Worm (Caenorhabditis elegans) whole organism, L4 larva: ENCODE results near the gene nmat-1.

Experiments
- F49E8.2 ChIP-seq: sonication (generic microtip); optimal IDR thresholded peaks from 2 replicates; lab custom pipeline; 2016; ENCODE audit warnings: missing compliant biosample characterization, mild to moderate bottlenecking, missing genetic modification characterization, borderline replicate concordance
- T20F7.1 ChIP-seq: fragments of 200-800 bp; sonication (Bioruptor generic); optimal IDR thresholded peaks from 2 replicates; lab custom pipeline; 2018; ENCODE audit warnings: mild to moderate bottlenecking, missing genetic modification characterization, missing compliant biosample characterization
- T26A8.4 ChIP-seq: fragments of 200-800 bp; sonication (Bioruptor generic); IDR thresholded peaks from 2 replicates; pipeline ENCODE4 v1.3.6; 2022; ENCODE audit warnings: missing genetic modification characterization, missing compliant biosample characterization
- Y105C5A.15 ChIP-seq: fragments of 200-800 bp; sonication (Bioruptor generic); IDR thresholded peaks from 2 replicates; pipeline ENCODE4 v1.3.6; 2022; ENCODE audit warnings: missing genetic modification characterization, missing compliant biosample characterization
- Y75B8A.6 ChIP-seq: fragments of 200-800 bp; sonication (Bioruptor generic); IDR thresholded peaks from 2 replicates; pipeline ENCODE4 v1.3.6; 2022; ENCODE audit warnings: missing genetic modification reagents, missing genetic modification characterization, missing compliant biosample characterization
- ZK546.5 ChIP-seq, 2 experiments: sonication (generic microtip); optimal IDR thresholded peaks; 2 replicates each; lab custom pipeline; 2017; ENCODE audit warnings: missing biosample characterization in 2 of 2, missing genetic modification characterization in 2 of 2
- aha-1 ChIP-seq: fragments of 150-350 bp; peaks from one replicate; lab custom pipeline; 2014; ENCODE audit warnings: missing biosample characterization, missing genetic modification characterization
- ama-1 ChIP-seq: fragments of 150-350 bp; optimal IDR thresholded peaks from 2 replicates; lab custom pipeline; 2014; ENCODE audit warnings: inconsistent platforms, mixed read lengths
- ceh-28 ChIP-seq: fragments of 150-350 bp; optimal IDR thresholded peaks from 2 replicates; lab custom pipeline; 2014; ENCODE audit warnings: missing biosample characterization, missing genetic modification reagents, missing genetic modification characterization
- ceh-32 ChIP-seq: sonication (generic microtip); optimal IDR thresholded peaks from 2 replicates; lab custom pipeline; 2016; ENCODE audit warnings: mild to moderate bottlenecking, missing genetic modification characterization, missing compliant biosample characterization; ENCODE audit not compliant: poor library complexity
- ceh-62 ChIP-seq: sonication (generic microtip); optimal IDR thresholded peaks from 2 replicates; lab custom pipeline; 2017; ENCODE audit warnings: missing biosample characterization, missing genetic modification characterization
- ces-1 ChIP-seq: fragments of 150-350 bp; sonication (generic microtip); optimal IDR thresholded peaks from 4 replicates; lab custom pipeline; 2014; ENCODE audit warnings: missing biosample characterization, missing genetic modification reagents, missing genetic modification characterization
- daf-19 ChIP-seq: fragments of 200-800 bp; sonication (Bioruptor generic); conservative IDR thresholded peaks from 2 replicates; pipeline ENCODE4 v1.3.6; 2022; ENCODE audit warnings: missing genetic modification characterization, missing compliant biosample characterization
- daf-8 ChIP-seq: fragments of 200-800 bp; sonication (Bioruptor generic); IDR thresholded peaks from 2 replicates; pipeline ENCODE4 v1.3.6; 2022; ENCODE audit warnings: missing genetic modification characterization, missing compliant biosample characterization
- dmd-6 ChIP-seq: fragments of 200-800 bp; sonication (Bioruptor generic); IDR thresholded peaks from 2 replicates; pipeline ENCODE4 v1.3.6; 2022; ENCODE audit warnings: missing genetic modification reagents, missing genetic modification characterization, missing compliant biosample characterization
- dmd-9 ChIP-seq: fragments of 200-800 bp; sonication (Bioruptor generic); IDR thresholded peaks from 2 replicates; pipeline ENCODE4 v1.3.6; 2022; ENCODE audit warnings: missing genetic modification reagents, missing genetic modification characterization, missing compliant biosample characterization
- dve-1 ChIP-seq: sonication (generic microtip); optimal IDR thresholded peaks from 2 replicates; lab custom pipeline; 2017; ENCODE audit warnings: antibody characterized with exemption, mild to moderate bottlenecking, missing genetic modification characterization, missing compliant biosample characterization; ENCODE audit not compliant: insufficient read depth
- egl-43 ChIP-seq: fragments of 200-800 bp; sonication (Bioruptor generic); IDR thresholded peaks from 2 replicates; pipeline ENCODE4 v1.3.6; 2022; ENCODE audit warnings: missing genetic modification reagents, missing genetic modification characterization, missing compliant biosample characterization
- fos-1 ChIP-seq: fragments of 150-350 bp; optimal IDR thresholded peaks from 2 replicates; lab custom pipeline; 2014; ENCODE audit warnings: missing biosample characterization, missing genetic modification characterization
- hif-1 ChIP-seq, 2 experiments: sonication (generic microtip); optimal IDR thresholded peaks; 2 replicates each; lab custom pipeline; 2016 to 2017; ENCODE audit warnings: missing compliant biosample characterization in 2 of 2, missing genetic modification characterization in 2 of 2, missing genetic modification reagents in 2 of 2, missing genotype in 2 of 2, mild to moderate bottlenecking in 1 of 2
- hlh-11 ChIP-seq: fragments of 200-800 bp; sonication (Bioruptor generic); optimal IDR thresholded peaks from 2 replicates; lab custom pipeline; 2018; ENCODE audit warnings: mild to moderate bottlenecking, missing genetic modification characterization, missing compliant biosample characterization
- hlh-30 ChIP-seq: sonication (generic microtip); optimal IDR thresholded peaks from 2 replicates; lab custom pipeline; 2017; ENCODE audit warnings: antibody characterized with exemption, mild to moderate bottlenecking, missing genetic modification characterization, missing compliant biosample characterization; ENCODE audit not compliant: insufficient read depth
- lin-1 ChIP-seq: fragments of 200-800 bp; sonication (Bioruptor generic); IDR thresholded peaks from 2 replicates; pipeline ENCODE4 v1.3.6; 2022; ENCODE audit warnings: missing genetic modification reagents, missing genetic modification characterization, missing compliant biosample characterization
- lin-13 ChIP-seq: fragments of 150-350 bp; optimal IDR thresholded peaks from 2 replicates; lab custom pipeline; 2014; ENCODE audit warnings: missing biosample characterization, missing genetic modification reagents, missing genetic modification characterization
- lin-15B ChIP-seq: fragments of 150-350 bp; sonication (generic microtip); optimal IDR thresholded peaks from 3 replicates; lab custom pipeline; 2014; ENCODE audit warnings: missing biosample characterization, missing genetic modification characterization
- lin-38 ChIP-seq: fragments of 200-800 bp; sonication (Bioruptor generic); IDR thresholded peaks from 2 replicates; pipeline ENCODE4 v1.3.6; 2022; ENCODE audit warnings: missing genetic modification reagents, missing genetic modification characterization, missing compliant biosample characterization
- lsy-2 ChIP-seq, 2 experiments: fragments of 150-350 bp in 1 of 2; sonication (generic microtip) in 1 of 2; optimal IDR thresholded peaks; 2 replicates each; lab custom pipeline; 2014 to 2017; ENCODE audit warnings: missing biosample characterization in 2 of 2, missing genetic modification characterization in 2 of 2
- mdl-1 ChIP-seq, 2 experiments: fragments of 150-350 bp in 1 of 2; sonication (generic microtip) in 1 of 2; optimal IDR thresholded peaks; 2 replicates each; lab custom pipeline; 2014 to 2017; ENCODE audit warnings: missing biosample characterization in 2 of 2, missing genetic modification characterization in 2 of 2
- mxl-3 ChIP-seq: fragments of 200-800 bp; sonication (Bioruptor generic); optimal IDR thresholded peaks from 2 replicates; lab custom pipeline; 2018; ENCODE audit warnings: mild to moderate bottlenecking, missing genetic modification characterization, missing compliant biosample characterization
- nhr-10 ChIP-seq: fragments of 150-350 bp; optimal IDR thresholded peaks from 2 replicates; lab custom pipeline; 2014; ENCODE audit warnings: missing biosample characterization, missing genetic modification characterization
- nhr-102 ChIP-seq: sonication (generic microtip); optimal IDR thresholded peaks from 2 replicates; lab custom pipeline; 2016; ENCODE audit warnings: mild to moderate bottlenecking, missing genetic modification characterization, moderate library complexity, missing compliant biosample characterization
- nhr-11 ChIP-seq: fragments of 150-350 bp; optimal IDR thresholded peaks from 2 replicates; lab custom pipeline; 2014; ENCODE audit warnings: missing biosample characterization, missing genetic modification characterization
- nhr-111 ChIP-seq: fragments of 200-800 bp; sonication (Bioruptor generic); optimal IDR thresholded peaks from 2 replicates; lab custom pipeline; 2018; ENCODE audit warnings: mild to moderate bottlenecking, missing genetic modification characterization, missing compliant biosample characterization
- nhr-237 ChIP-seq: sonication (generic microtip); optimal IDR thresholded peaks from 2 replicates; lab custom pipeline; 2017; ENCODE audit warnings: missing biosample characterization, missing genetic modification characterization
- nhr-25 ChIP-seq: sonication (generic microtip); optimal IDR thresholded peaks from 2 replicates; lab custom pipeline; 2017; ENCODE audit warnings: missing genetic modification characterization, mild to moderate bottlenecking, missing compliant biosample characterization, antibody characterized with exemption, moderate library complexity, borderline replicate concordance; ENCODE audit not compliant: insufficient read depth
- nhr-28 ChIP-seq: fragments of 150-350 bp; optimal IDR thresholded peaks from 2 replicates; lab custom pipeline; 2014; ENCODE audit warnings: missing biosample characterization, missing genetic modification characterization
- nhr-41 ChIP-seq: fragments of 200-800 bp; sonication (Bioruptor generic); IDR thresholded peaks from 2 replicates; pipeline ENCODE4 v1.3.6; 2022; ENCODE audit warnings: missing genetic modification reagents, missing genetic modification characterization, missing compliant biosample characterization
- nhr-48 ChIP-seq: sonication (generic microtip); optimal IDR thresholded peaks from 2 replicates; lab custom pipeline; 2016; ENCODE audit warnings: mild to moderate bottlenecking, missing genetic modification characterization, missing compliant biosample characterization
- nhr-77 ChIP-seq: fragments of 150-350 bp; optimal IDR thresholded peaks from 2 replicates; lab custom pipeline; 2014; ENCODE audit warnings: missing biosample characterization, missing genetic modification characterization
- php-3 ChIP-seq: fragments of 200-800 bp; sonication (Bioruptor generic); IDR thresholded peaks from 2 replicates; pipeline ENCODE4 v1.3.6; 2022; ENCODE audit warnings: missing genetic modification reagents, missing genetic modification characterization, missing compliant biosample characterization
- pqm-1 ChIP-seq: sonication (generic microtip); optimal IDR thresholded peaks from 2 replicates; lab custom pipeline; 2017; ENCODE audit warnings: missing biosample characterization, missing genetic modification characterization
- rbr-2 ChIP-seq: sonication (generic microtip); optimal IDR thresholded peaks from 2 replicates; lab custom pipeline; 2016; ENCODE audit warnings: missing genotype, missing genetic modification characterization, missing compliant biosample characterization
- sdz-12 ChIP-seq: fragments of 200-800 bp; sonication (Bioruptor generic); optimal IDR thresholded peaks from 2 replicates; lab custom pipeline; 2018; ENCODE audit warnings: mild to moderate bottlenecking, missing genetic modification characterization, missing compliant biosample characterization
- skn-1 ChIP-seq: fragments of 150-350 bp; optimal IDR thresholded peaks from 2 replicates; lab custom pipeline; 2014; ENCODE audit warnings: missing biosample characterization, missing genetic modification characterization
- snpc-1.2 ChIP-seq: fragments of 200-800 bp; sonication (Bioruptor generic); IDR thresholded peaks from 2 replicates; pipeline ENCODE4 v1.3.6; 2022; ENCODE audit warnings: missing genetic modification reagents, missing genetic modification characterization, missing compliant biosample characterization
- spr-1 ChIP-seq: sonication (generic microtip); optimal IDR thresholded peaks from 2 replicates; lab custom pipeline; 2016; ENCODE audit warnings: mild to moderate bottlenecking, missing genetic modification characterization, missing compliant biosample characterization
- unc-62 ChIP-seq, 3 experiments: fragments of 150-350 bp in 1 of 3; sonication (generic microtip); optimal IDR thresholded peaks in 2 of 3; peaks in 1 of 3; 1 replicate in 1 of 3; 2 replicates in 2 of 3; lab custom pipeline; 2014 to 2017; ENCODE audit warnings: missing biosample characterization in 3 of 3, missing genetic modification characterization in 3 of 3, missing genetic modification reagents in 3 of 3, missing genotype in 1 of 3

Gene nmat-1

DNA sequence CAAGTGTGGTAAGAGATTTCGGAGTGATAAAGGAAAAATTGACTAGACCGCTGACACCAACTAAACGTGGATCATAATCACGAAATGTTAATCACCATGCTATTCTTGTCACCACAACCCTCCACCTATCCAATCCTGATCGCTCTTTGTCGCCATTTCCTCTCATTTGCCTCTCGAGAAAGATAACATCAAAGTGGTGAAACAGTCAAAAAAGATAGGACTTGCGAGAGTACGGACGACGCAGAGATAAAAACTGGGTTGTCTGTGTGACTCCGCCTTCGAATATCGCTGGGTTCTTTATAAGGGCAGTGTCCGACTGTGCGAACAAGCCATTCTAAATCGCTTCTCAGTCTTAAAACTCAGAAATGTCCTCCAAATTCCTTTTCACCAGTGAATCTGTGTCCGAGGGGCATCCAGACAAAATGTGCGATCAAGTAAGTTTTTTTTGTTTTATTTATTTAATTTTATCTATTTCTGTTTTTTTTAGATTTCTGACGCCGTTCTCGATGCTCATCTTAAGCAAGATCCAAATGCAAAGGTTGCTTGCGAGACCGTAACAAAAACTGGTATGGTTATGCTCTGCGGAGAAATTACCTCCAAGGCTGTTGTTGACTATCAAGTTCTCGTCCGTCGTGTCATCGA is 52.1 kb downstream of the nmat-1 start, which contains the start of gene sams-1:
TSS of gene sams-1 (plus strand) at position 300 of the 642 bp plus-strand sequence.
- TF ChIP-seq daf-19 (GFP tag; lab: Robert Waterston, UW) (no peak), lin-15B (tag; lab: Kevin White, UChicago) (no peak), rbr-2 (tag; lab: Kevin White, UChicago) (no peak), nhr-28 (tag; lab: Kevin White, UChicago) (peak; percentile 60), lin-13 (GFP tag; lab: Kevin White, UChicago) (no peak), fos-1 (tag; lab: Kevin White, UChicago) (no peak), dmd-6 (peak; percentile 56), nhr-237 (tag; lab: Kevin White, UChicago) (no peak), mxl-3 (GFP tag; lab: Kevin White, UChicago) (peak; percentile 58), lin-38 (no peak), ama-1 (lab: Kevin White, UChicago) (peak; percentile 85), skn-1 (tag; lab: Kevin White, UChicago) (no peak), F49E8.2 (tag; lab: Kevin White, UChicago) (no peak), pqm-1 (tag; lab: Kevin White, UChicago) (peak; percentile 14), nhr-11 (no peak), Y75B8A.6 (GFP tag; lab: Robert Waterston, UW) (no peak), Y105C5A.15 (GFP tag; lab: Robert Waterston, UW) (no peak), nhr-48 (tag; lab: Kevin White, UChicago) (peak; percentile 4), nhr-25 (tag; lab: Kevin White, UChicago) (no peak), hlh-11 (tag; lab: Kevin White, UChicago) (peak; percentile 55), dve-1 (peak; percentile 54), nhr-41 (GFP tag; lab: Robert Waterston, UW) (no peak), aha-1 (peak; percentile 58), lin-1 (GFP tag; lab: Robert Waterston, UW) (no peak), php-3 (GFP tag; lab: Robert Waterston, UW) (0 out of 2 replicates have a peak, but pooled peaks have one; percentile 18)

DNA sequence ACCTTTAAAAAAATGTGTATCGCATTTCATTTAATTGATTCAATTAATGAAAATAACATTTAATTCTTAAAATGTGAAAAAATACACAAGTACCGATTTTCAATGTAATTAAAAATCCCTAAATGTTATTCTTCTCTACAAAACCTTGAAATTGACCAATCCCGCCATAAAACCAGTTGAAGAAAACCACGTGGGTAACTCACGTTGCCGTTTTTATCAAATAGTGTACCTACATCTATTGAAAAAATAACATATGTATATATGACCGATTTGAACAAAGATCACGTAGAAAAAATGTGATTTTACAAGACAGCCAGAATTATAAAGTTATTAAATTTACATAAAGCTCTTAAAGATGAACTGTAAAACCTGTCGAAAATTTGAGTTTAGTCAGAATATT is 52.7 kb downstream of the nmat-1 start:
- no peak for TF ChIP-seq nhr-10 (tag; lab: Kevin White, UChicago)
- TF ChIP-seq hlh-30, result peak; percentile 40
- no peak for TF ChIP-seq sdz-12 (GFP tag; lab: Kevin White, UChicago)
- TF ChIP-seq snpc-1.2 (GFP tag; lab: Robert Waterston, UW), result no peak

DNA sequence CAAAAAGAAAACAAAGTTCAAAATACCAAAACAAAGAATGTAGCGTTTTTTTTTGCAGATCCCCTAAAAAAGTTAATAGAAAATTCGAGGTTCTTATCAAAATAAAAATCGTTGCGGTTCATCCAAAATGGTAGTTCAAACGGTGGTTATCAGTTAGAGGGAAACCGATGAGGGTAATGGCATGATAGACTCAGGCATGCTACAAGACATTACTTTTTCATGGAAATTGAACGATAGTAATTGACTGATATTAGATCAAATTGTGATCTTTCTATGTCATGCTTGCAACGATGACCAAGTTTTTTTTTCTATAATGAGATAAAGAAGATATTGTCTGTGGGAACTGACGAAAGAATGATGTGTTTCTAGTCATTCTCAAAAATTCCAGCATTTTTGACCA is 53.3 kb downstream of the nmat-1 start:
- TF ChIP-seq ceh-32 (no peak), spr-1 (no peak), nhr-102 (tag; lab: Kevin White, UChicago) (peak; percentile 44), unc-62 (GFP tag; optimal IDR thresholded peaks at IDR 0.05 in 1 of 2; lab: Kevin White, UChicago) (no peak), unc-62 (tag; optimal IDR thresholded peaks at IDR 0.05; lab: Kevin White, UChicago) (no peak), nhr-111 (no peak), nhr-10 (tag; lab: Kevin White, UChicago) (no peak), egl-43 (GFP tag; lab: Robert Waterston, UW) (no peak), skn-1 (tag; lab: Kevin White, UChicago) (no peak), lsy-2 (tag; optimal IDR thresholded peaks at IDR 0.05; lab: Kevin White, UChicago) (no peak), hif-1 (tag; optimal IDR thresholded peaks at IDR 0.05; lab: Kevin White, UChicago) (peak in 1 of 2 experiments; percentile 81), lin-15B (tag; lab: Kevin White, UChicago) (no peak), ceh-62 (tag; lab: Kevin White, UChicago) (no peak), nhr-77 (tag; lab: Kevin White, UChicago) (peak; percentile 32), T20F7.1 (GFP tag; lab: Kevin White, UChicago) (no peak), T26A8.4 (GFP tag; lab: Robert Waterston, UW) (no peak), hlh-30 (peak; percentile 15), mdl-1 (tag; optimal IDR thresholded peaks at IDR 0.05; lab: Kevin White, UChicago) (peak in 1 of 2 experiments; percentile 62), ZK546.5 (tag; optimal IDR thresholded peaks at IDR 0.05; lab: Kevin White, UChicago) (no peak), dmd-9 (GFP tag; lab: Robert Waterston, UW) (no peak), daf-8 (GFP tag; lab: Robert Waterston, UW) (no peak), dmd-6 (peak; percentile 87), ces-1 (GFP tag; lab: Kevin White, UChicago) (no peak), ceh-28 (tag; lab: Kevin White, UChicago) (no peak)
